Worm (Caenorhabditis elegans): ENCODE results near the gene ssup-72.

DNA sequence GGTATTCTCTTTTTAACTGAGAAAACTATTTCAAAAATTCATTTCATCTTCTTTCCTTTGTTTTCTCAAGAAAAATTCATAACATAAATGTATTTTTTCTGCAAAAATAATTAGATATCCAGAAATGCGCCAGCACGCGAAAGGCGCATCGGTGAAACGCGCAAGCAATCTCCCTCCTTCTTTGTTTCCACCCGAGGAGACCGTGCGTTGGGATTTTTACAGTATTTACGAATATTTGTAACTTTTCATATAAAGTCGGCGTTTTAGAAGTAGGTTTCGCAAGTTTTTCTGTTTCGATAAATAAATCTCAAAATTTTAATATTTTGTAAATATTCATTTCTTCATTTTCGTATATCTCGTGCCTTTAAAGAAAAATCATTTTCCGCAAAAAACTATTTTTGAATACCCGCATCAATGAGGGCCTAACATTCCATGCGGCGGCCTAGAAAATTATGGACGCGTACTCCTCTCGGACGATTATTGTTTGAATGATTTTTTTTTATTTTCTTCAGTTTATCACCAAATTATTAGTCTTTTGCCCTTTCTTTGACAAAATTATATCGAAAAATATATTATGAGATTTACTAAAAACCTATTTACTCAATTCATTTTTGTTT, at the start of gene ssup-72:
- TF ChIP-seq zag-1 (tag; optimal IDR thresholded peaks at IDR 0.05), result no peak
- no peak for TF ChIP-seq lin-15B (tag; optimal IDR thresholded peaks at IDR 0.05)
- TF ChIP-seq ztf-11 (tag; optimal IDR thresholded peaks at IDR 0.05), result no peak
- TF ChIP-seq unc-62 (GFP tag; optimal IDR thresholded peaks at IDR 0.05 in 1 of 2), result no peak
- no peak for TF ChIP-seq unc-62 (tag; optimal IDR thresholded peaks at IDR 0.05)
- no peak for TF ChIP-seq F37D6.2 (tag; optimal IDR thresholded peaks at IDR 0.05)
